Fruit fly (Drosophila melanogaster): ENCODE data around the gene CG32486.

The CG32486 gene

DNA sequence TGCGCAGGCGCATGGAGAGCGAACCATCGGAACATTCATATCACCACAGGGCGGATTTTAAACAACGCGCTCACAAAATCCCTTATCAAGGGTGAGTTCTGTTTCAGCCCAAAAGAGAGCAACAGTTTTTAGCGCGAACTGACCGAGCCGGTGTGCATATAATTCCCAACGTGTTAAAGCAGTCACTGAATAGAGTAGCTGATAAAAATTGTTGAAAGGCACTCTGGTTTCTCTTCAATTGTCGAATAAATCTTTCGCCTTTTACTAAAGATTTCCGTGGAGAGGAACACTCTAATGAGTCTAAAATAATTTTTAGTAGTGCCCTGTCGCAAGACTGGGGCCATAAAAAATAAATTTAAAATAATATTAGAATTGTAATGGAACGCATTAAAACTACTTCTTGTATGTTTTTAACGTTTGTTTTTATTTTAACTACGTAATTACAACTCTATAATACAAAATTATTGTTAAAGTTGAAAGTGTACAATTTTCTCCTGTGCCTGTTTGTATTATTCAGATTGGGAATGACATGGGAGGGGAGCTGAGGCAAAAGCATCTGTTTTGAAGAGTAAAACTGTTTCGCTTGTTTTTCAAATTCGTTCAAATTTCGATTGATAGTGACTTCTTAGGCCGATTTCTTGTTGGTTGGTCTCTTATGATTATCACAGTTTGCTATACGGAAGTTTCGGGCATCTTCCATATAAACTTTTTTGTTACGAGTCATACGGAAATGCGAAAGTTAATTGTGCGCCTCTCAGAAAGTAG is 20.1 kb upstream of the CG32486 start (continued):
- TF ChIP-seq CG2678 (tag; optimal IDR thresholded peaks at IDR 0.05), result no peak
- peak; percentile 45 for TF ChIP-seq CG4360 (GFP tag; IDR thresholded peaks at IDR 0.05)
- no peak for TF ChIP-seq Mrtf (GFP tag; IDR thresholded peaks at IDR 0.05)
- TF ChIP-seq CG10431 (GFP tag; optimal IDR thresholded peaks at IDR 0.05), result peak; percentile 23
- TF ChIP-seq Atf3 (GFP tag; optimal IDR thresholded peaks at IDR 0.05), result peak; percentile 8
- no peak for TF ChIP-seq Neu2 (GFP tag; optimal IDR thresholded peaks at IDR 0.05; ENCODE audit: borderline replicate concordance)
- no peak for TF ChIP-seq yki (optimal IDR thresholded peaks at IDR 0.05)
- TF ChIP-seq Hey (tag; optimal IDR thresholded peaks at IDR 0.05), result no peak
- TF ChIP-seq CG12236 (GFP tag; optimal IDR thresholded peaks at IDR 0.05), result no peak
- peak; percentile 55 for TF ChIP-seq grau (tag; optimal IDR thresholded peaks at IDR 0.05)
- TF ChIP-seq dan (GFP tag; IDR thresholded peaks at IDR 0.05), result no peak
- TF ChIP-seq gsb (GFP tag; IDR thresholded peaks at IDR 0.05), result no peak
- peak; percentile 51; the same call in 1 of the 2 replicates for TF ChIP-seq CG32532 (GFP tag; IDR thresholded peaks at IDR 0.05)
- no peak for TF ChIP-seq ap (GFP tag; IDR thresholded peaks at IDR 0.05)
- peak; percentile 46; the same call in 1 of the 3 replicates for TF ChIP-seq CG17361 (GFP tag; IDR thresholded peaks at IDR 0.05)
- TF ChIP-seq fd102C (GFP tag; optimal IDR thresholded peaks at IDR 0.05), result no peak
- peak; percentile 39 for TF ChIP-seq CG9727 (GFP tag; optimal IDR thresholded peaks at IDR 0.05)
- peak; percentile 25; the same call in 1 of the 2 replicates for TF ChIP-seq Rx (GFP tag; IDR thresholded peaks at IDR 0.05)
- TF ChIP-seq CG11696 (GFP tag; IDR thresholded peaks at IDR 0.05), result no peak
- 0 out of 3 replicates have a peak, but pooled peaks have one; percentile 34 for TF ChIP-seq CG11456 (GFP tag; IDR thresholded peaks at IDR 0.05)
- TF ChIP-seq NFAT (GFP tag; IDR thresholded peaks at IDR 0.05), result peak; percentile 52; the same call in 1 of the 2 replicates
- peak; percentile 30; the same call in 1 of the 2 replicates for TF ChIP-seq sens-2 (GFP tag; IDR thresholded peaks at IDR 0.05)
- TF ChIP-seq Doc2 (GFP tag; IDR thresholded peaks at IDR 0.05), result no peak
- peak; percentile 81 for TF ChIP-seq CG15601 (tag; optimal IDR thresholded peaks at IDR 0.05)
- no peak for TF ChIP-seq lab (GFP tag; optimal IDR thresholded peaks at IDR 0.05)
- peak; percentile 16 for TF ChIP-seq pho (GFP tag; optimal IDR thresholded peaks at IDR 0.05)
- TF ChIP-seq z (GFP tag; IDR thresholded peaks at IDR 0.05), result 0 out of 3 replicates have a peak, but pooled peaks have one; percentile 44
- no peak for TF ChIP-seq CG3726 (GFP tag; IDR thresholded peaks at IDR 0.05)
- peak; percentile 41 for TF ChIP-seq CG7745 (tag; optimal IDR thresholded peaks at IDR 0.05)
- TF ChIP-seq insv (GFP tag; optimal IDR thresholded peaks at IDR 0.05), result peak in 1 of 2 experiments; percentile 62
- TF ChIP-seq croc (GFP tag; conservative IDR thresholded peaks at IDR 0.05), result no peak
- peak; percentile 31 for TF ChIP-seq CG3163 (GFP tag; optimal IDR thresholded peaks at IDR 0.05)
- no peak for TF ChIP-seq fu2 (GFP tag; optimal IDR thresholded peaks at IDR 0.05)
- no peak for TF ChIP-seq D (optimal IDR thresholded peaks at IDR 0.05)
- TF ChIP-seq D (GFP tag; optimal IDR thresholded peaks at IDR 0.05), result no peak
- no peak for TF ChIP-seq dmrt99B (tag; optimal IDR thresholded peaks at IDR 0.05)
- peak; percentile 75 for TF ChIP-seq chm (GFP tag; IDR thresholded peaks at IDR 0.05)
- TF ChIP-seq Aef1 (GFP tag; IDR thresholded peaks at IDR 0.05), result no peak
- peak; percentile 28 for TF ChIP-seq tin (GFP tag; optimal IDR thresholded peaks at IDR 0.05)
- 0 out of 4 replicates have a peak, but pooled peaks have one; percentile 33 for TF ChIP-seq Gug (GFP tag; IDR thresholded peaks at IDR 0.05)
- TF ChIP-seq Doc3 (GFP tag; IDR thresholded peaks at IDR 0.05; ENCODE audit: partially characterized antibody), result no peak
- TF ChIP-seq Sry-δ (GFP tag; optimal IDR thresholded peaks at IDR 0.05), result peak; percentile 18
- TF ChIP-seq CG10366 (GFP tag; IDR thresholded peaks at IDR 0.05), result peak; percentile 41; the same call in 1 of the 2 replicates
- peak; percentile 53 for TF ChIP-seq exex (tag; optimal IDR thresholded peaks at IDR 0.05)
- TF ChIP-seq NC2α (GFP tag; optimal IDR thresholded peaks at IDR 0.05), result peak; percentile 8
- no peak for TF ChIP-seq CG2116 (GFP tag; optimal IDR thresholded peaks at IDR 0.05)
- no peak for TF ChIP-seq klu (GFP tag; IDR thresholded peaks at IDR 0.05)
- TF ChIP-seq nmo (GFP tag; optimal IDR thresholded peaks at IDR 0.05), result peak; percentile 43
- TF ChIP-seq jing (GFP tag; optimal IDR thresholded peaks at IDR 0.05), result no peak
- peak; percentile 61 for TF ChIP-seq CG4854 (GFP tag; optimal IDR thresholded peaks at IDR 0.05)
- no peak for TF ChIP-seq Ada2b (GFP tag; IDR thresholded peaks at IDR 0.05)

Measured in whole organism, embryonic.